Worm (Caenorhabditis elegans) whole organism, L3 larva: ENCODE measurements around the gene srz-100.

Source experiments
- aly-2 ChIP-seq: fragments of 150-350 bp; optimal IDR thresholded peaks from 2 replicates; lab custom pipeline; 2014; ENCODE audit warnings: missing biosample characterization, missing genetic modification characterization
- ama-1 ChIP-seq: fragments of 150-350 bp; optimal IDR thresholded peaks from 2 replicates; lab custom pipeline; 2018
- ceh-82 ChIP-seq: fragments of 150-350 bp; optimal IDR thresholded peaks from 2 replicates; lab custom pipeline; 2014; ENCODE audit warnings: missing biosample characterization, missing genetic modification characterization
- egl-27 ChIP-seq: sonication (generic microtip); optimal IDR thresholded peaks from 4 replicates; lab custom pipeline; 2017; ENCODE audit warnings: missing biosample characterization, missing genetic modification reagents, missing genetic modification characterization
- lin-39 ChIP-seq: fragments of 150-350 bp; optimal IDR thresholded peaks from 2 replicates; lab custom pipeline; 2018; ENCODE audit warnings: missing biosample characterization, missing genetic modification reagents, missing genetic modification characterization
- nhr-237 ChIP-seq: fragments of 150-350 bp; optimal IDR thresholded peaks from 2 replicates; lab custom pipeline; 2014; ENCODE audit warnings: missing biosample characterization, missing genetic modification characterization
- nhr-25 ChIP-seq: sonication (generic microtip); optimal IDR thresholded peaks from 2 replicates; lab custom pipeline; 2017; ENCODE audit warnings: missing biosample characterization, missing genetic modification characterization
- nhr-67 ChIP-seq: fragments of 150-350 bp; optimal IDR thresholded peaks from 2 replicates; lab custom pipeline; 2014; ENCODE audit warnings: missing biosample characterization, missing genetic modification characterization
- nhr-77 ChIP-seq: fragments of 150-350 bp; optimal IDR thresholded peaks from 2 replicates; lab custom pipeline; 2014; ENCODE audit warnings: missing biosample characterization, missing genetic modification characterization
- pha-4 ChIP-seq: fragments of 150-350 bp; optimal IDR thresholded peaks from 2 replicates; lab custom pipeline; 2014; ENCODE audit warnings: missing biosample characterization, missing genetic modification reagents, missing genetic modification characterization
- unc-39 ChIP-seq: sonication (generic microtip); optimal IDR thresholded peaks from 4 replicates; lab custom pipeline; 2017; ENCODE audit warnings: missing biosample characterization, missing genetic modification characterization

DNA sequence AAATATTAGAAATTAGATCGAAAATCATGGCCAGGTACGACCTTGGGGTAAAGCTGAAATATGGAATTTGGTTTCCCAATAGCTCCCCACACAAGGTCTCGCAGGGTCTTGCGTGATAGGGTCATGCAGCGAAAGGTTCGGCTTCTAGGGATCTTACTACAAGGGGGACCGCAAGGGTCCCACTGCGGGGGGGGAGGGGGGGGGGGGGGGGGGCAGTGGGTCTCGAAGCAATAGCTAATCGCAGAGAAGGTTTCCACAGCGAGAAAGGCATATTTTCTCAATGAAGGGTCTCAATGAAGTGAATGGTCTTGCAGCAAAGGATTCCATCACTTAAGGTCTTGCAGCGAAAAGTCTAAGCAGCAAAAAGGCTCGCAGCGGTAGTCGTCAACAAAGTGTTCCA, 38.7 kb upstream of the srz-100 start:
- no peak for TF ChIP-seq unc-39 (tag; lab: Kevin White, UChicago)
- TF ChIP-seq lin-39 (tag; lab: Kevin White, UChicago) = no peak
- no peak for TF ChIP-seq nhr-237
- no peak for TF ChIP-seq ceh-82 (tag; lab: Kevin White, UChicago)
- no peak for TF ChIP-seq nhr-67 (tag; lab: Kevin White, UChicago)
- no peak for TF ChIP-seq nhr-77 (tag; lab: Kevin White, UChicago)
- no peak for TF ChIP-seq aly-2 (tag; lab: Kevin White, UChicago)
- no peak for TF ChIP-seq pha-4 (tag; lab: Kevin White, UChicago)
- TF ChIP-seq egl-27 (tag; lab: Kevin White, UChicago) = no peak
- no peak for TF ChIP-seq ama-1 (lab: Kevin White, UChicago)
- no peak for TF ChIP-seq nhr-25 (tag; lab: Kevin White, UChicago)
